Fruit fly (Drosophila melanogaster) whole organism, adult: ENCODE results near the gene f-cup.

Source experiments
- CG11617 ChIP-seq: fragments of 200-800 bp; sonication (Bioruptor generic); optimal IDR thresholded peaks from 2 replicates; lab custom pipeline; 2017; ENCODE audit warnings: mild to moderate bottlenecking, missing biosample characterization, missing genetic modification reagents, missing genetic modification characterization
- CG12768 ChIP-seq: fragments of 200-800 bp; sonication (Bioruptor generic); optimal IDR thresholded peaks from 2 replicates; lab custom pipeline; 2017; ENCODE audit warnings: missing biosample characterization, missing genetic modification characterization, mild to moderate bottlenecking, moderate library complexity, missing genetic modification reagents
- CG14711 ChIP-seq: fragments of 200-800 bp; sonication (Bioruptor generic); optimal IDR thresholded peaks from 2 replicates; lab custom pipeline; 2018; ENCODE audit warnings: missing biosample characterization, mild to moderate bottlenecking, missing genetic modification characterization, moderate library complexity
- CG1620 ChIP-seq: fragments of 200-800 bp; sonication (Bioruptor generic); optimal IDR thresholded peaks from 2 replicates; lab custom pipeline; 2016; ENCODE audit warnings: missing biosample characterization, missing genetic modification characterization
- CG33017 ChIP-seq: fragments of 200-800 bp; sonication (Bioruptor generic); optimal IDR thresholded peaks from 2 replicates; lab custom pipeline; 2018; ENCODE audit warnings: missing biosample characterization, mild to moderate bottlenecking, missing genetic modification characterization, moderate library complexity
- CG5204 ChIP-seq: fragments of 200-800 bp; sonication (Bioruptor generic); optimal IDR thresholded peaks from 2 replicates; lab custom pipeline; 2016; ENCODE audit warnings: missing biosample characterization, missing genetic modification characterization
- CG7045 ChIP-seq: fragments of 200-800 bp; sonication (Bioruptor generic); optimal IDR thresholded peaks from 2 replicates; lab custom pipeline; 2017; ENCODE audit warnings: missing biosample characterization, mild to moderate bottlenecking, missing genetic modification characterization
- CG7101 ChIP-seq: fragments of 200-800 bp; sonication (Bioruptor generic); optimal IDR thresholded peaks from 2 replicates; lab custom pipeline; 2018; ENCODE audit warnings: missing biosample characterization, mild to moderate bottlenecking, missing genetic modification characterization, moderate library complexity
- Clk ChIP-seq: fragments of 200-800 bp; sonication (Bioruptor generic); optimal IDR thresholded peaks from 2 replicates; lab custom pipeline; 2017; ENCODE audit warnings: missing biosample characterization, missing genetic modification characterization
- Crg-1 ChIP-seq: fragments of 200-800 bp; sonication (Bioruptor generic); optimal IDR thresholded peaks from 2 replicates; lab custom pipeline; 2016; ENCODE audit warnings: missing biosample characterization, missing genetic modification characterization
- Hr96 ChIP-seq: fragments of 200-800 bp; sonication (Bioruptor generic); optimal IDR thresholded peaks from 2 replicates; lab custom pipeline; 2016; ENCODE audit warnings: missing biosample characterization, missing genetic modification characterization
- Mnt ChIP-seq: fragments of 200-800 bp; sonication (Bioruptor generic); optimal IDR thresholded peaks from 2 replicates; lab custom pipeline; 2016; ENCODE audit warnings: missing biosample characterization, mild to moderate bottlenecking, missing genetic modification characterization
- bab1 ChIP-seq: fragments of 200-800 bp; sonication (Bioruptor generic); optimal IDR thresholded peaks from 3 replicates; lab custom pipeline; 2019; ENCODE audit warnings: missing biosample characterization, mild to moderate bottlenecking, missing genetic modification characterization, moderate library complexity
- cic ChIP-seq: fragments of 200-800 bp; sonication (Bioruptor generic); optimal IDR thresholded peaks from 2 replicates; lab custom pipeline; 2017; ENCODE audit warnings: missing biosample characterization, mild to moderate bottlenecking, missing genetic modification characterization, moderate library complexity
- cnc ChIP-seq, 2 experiments: fragments of >200 bp; optimal IDR thresholded peaks; 2 replicates each; lab custom pipeline; 2017
- kay ChIP-seq: fragments of 200-800 bp; sonication (Bioruptor generic); peaks from one replicate; lab custom pipeline; 2016; ENCODE audit warnings: missing biosample characterization, missing genetic modification characterization, borderline replicate concordance
- ovo ChIP-seq: fragments of 200-800 bp; sonication (Bioruptor generic); optimal IDR thresholded peaks from 2 replicates; lab custom pipeline; 2016; ENCODE audit warnings: missing biosample characterization, missing genetic modification characterization
- pad ChIP-seq: fragments of 200-800 bp; sonication (Bioruptor generic); optimal IDR thresholded peaks from 3 replicates; lab custom pipeline; 2017; ENCODE audit warnings: missing biosample characterization, missing genetic modification characterization, mild to moderate bottlenecking, moderate library complexity, missing genetic modification reagents
- tj ChIP-seq: fragments of 200-800 bp; sonication (Bioruptor generic); optimal IDR thresholded peaks from 3 replicates; lab custom pipeline; 2017; ENCODE audit warnings: missing biosample characterization, mild to moderate bottlenecking, missing genetic modification characterization, moderate library complexity
- toe ChIP-seq: fragments of 200-800 bp; sonication (Bioruptor generic); optimal IDR thresholded peaks from 2 replicates; lab custom pipeline; 2016; ENCODE audit warnings: missing biosample characterization, missing genetic modification characterization

The f-cup gene

DNA sequence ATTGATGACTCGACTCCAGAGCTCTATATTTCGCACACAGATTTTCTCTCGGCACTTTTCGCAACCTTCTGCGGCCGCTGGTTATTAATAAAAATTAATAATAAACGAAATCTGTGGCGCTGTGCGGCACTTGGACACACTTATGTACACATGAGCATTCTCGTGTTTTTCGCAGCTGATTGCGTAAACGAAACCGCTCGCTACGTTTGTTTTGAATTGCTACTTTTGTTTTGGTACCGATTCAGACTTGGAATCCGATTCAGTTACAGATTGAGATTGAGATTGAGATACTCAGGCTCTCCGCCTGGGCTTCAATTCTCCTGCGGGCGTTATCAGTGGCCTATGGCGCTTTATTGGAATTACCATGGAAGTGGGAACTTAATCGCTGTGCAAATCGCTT is 14.7 kb downstream of the f-cup start:
- TF ChIP-seq kay (GFP tag; lab: Kevin White, UChicago) (no peak), CG14711 (tag; lab: Kevin White, UChicago) (no peak), tj (GFP tag; lab: Kevin White, UChicago) (peak; percentile 76)

DNA sequence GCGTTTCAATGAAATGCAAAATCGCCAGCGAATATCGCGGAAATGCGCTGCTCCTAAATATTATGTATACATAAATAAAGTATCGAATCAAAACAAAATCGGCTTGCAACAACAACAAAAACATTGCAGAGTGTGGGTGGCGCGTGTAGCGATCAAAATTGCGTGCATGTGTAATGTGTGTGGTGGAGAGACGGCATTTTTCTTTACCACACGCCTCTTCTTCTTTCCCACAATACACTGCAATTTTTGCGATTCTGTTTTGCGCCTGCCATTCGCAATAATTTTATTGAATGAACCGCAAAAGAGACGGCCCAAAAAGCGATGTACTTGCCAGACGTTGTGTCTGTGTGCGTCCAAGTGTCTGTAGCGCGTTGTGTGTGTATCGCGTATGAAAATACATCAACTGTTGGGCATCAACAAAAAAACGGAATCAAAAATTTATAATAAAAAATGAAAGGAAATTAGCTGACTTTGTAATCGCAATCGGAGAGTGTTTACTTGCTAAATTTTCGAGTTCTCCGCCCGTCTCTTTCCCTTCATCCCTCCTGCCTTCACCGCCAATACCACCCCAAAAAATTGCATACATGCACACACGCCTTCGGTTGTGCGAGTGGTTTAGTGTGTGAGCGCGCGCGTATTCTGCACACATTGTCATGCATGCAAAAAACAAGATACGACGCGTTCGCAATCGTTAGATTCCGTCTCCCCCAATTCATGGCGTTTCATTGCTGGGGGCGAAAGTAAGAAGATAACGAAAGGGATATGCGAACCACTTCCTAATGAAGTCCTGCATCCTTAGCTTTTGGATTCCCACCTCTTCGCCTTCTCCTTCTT is 15.9 kb downstream of the f-cup start:
- TF ChIP-seq CG12768 (GFP tag; lab: Kevin White, UChicago) (peak; percentile 23), CG14711 (tag; lab: Kevin White, UChicago) (no peak), tj (GFP tag; lab: Kevin White, UChicago) (peak; percentile 94), cic (peak; percentile 81), CG33017 (tag; lab: Kevin White, UChicago) (no peak), pad (GFP tag; lab: Kevin White, UChicago) (peak; percentile 18), ovo (GFP tag; lab: Kevin White, UChicago) (no peak), CG7101 (tag; lab: Kevin White, UChicago) (no peak), Mnt (GFP tag; lab: Kevin White, UChicago) (peak; percentile 54), toe (GFP tag; lab: Kevin White, UChicago) (no peak), CG7045 (GFP tag; lab: Kevin White, UChicago) (no peak), kay (GFP tag; lab: Kevin White, UChicago) (no peak)

DNA sequence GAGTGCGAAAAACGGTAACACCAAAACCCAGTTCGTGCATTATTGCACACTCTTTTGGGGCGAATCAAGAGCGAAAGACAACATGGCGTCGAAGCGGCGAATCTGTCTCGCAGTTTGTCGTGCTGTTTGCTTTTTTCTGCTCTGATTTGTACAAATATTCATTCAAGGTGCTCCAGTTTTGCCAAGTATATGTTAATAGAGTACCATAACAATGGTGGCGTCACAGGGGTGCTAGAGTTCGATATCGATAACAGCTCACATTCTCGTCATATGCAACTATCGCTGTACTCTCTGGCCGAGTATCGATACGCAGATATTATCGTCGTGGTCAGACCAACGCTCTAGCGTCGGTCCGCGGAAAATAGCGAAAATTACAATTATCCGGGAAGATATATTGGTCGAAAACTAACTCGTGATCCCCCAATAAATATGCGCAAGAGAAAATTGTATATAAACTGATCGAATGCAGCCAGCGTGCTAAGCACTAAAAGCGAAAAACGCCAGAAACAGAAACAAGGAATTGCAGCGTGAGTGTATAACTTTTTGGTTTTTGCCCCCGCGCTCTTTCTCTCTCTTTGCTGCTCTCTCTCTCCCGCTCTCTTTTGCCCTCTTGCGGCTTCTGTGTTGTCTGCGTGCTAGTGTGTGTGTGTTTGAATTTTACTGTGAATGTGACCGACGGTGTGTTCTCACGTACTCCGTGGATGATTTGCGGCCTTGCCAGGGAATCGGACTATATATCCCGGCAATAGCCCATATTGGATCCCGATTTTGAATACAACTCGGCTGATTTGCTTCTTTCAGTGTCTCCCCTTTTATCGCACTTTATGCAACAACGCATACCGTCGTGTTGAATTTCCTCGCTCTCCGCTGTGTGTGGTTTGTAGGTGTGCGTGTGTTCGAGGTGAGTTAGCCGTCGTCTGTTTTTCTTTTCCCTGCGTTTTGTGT is 16.7 kb downstream of the f-cup start, which contains the start of gene flfl:
Gene flfl, plus strand, starts transcription at position 298 of the 945 bp plus-strand sequence.
- TF ChIP-seq CG12768 (GFP tag; lab: Kevin White, UChicago) (peak; percentile 39), Hr96 (peak; percentile 43), CG7101 (tag; lab: Kevin White, UChicago) (peak; percentile 20), toe (GFP tag; lab: Kevin White, UChicago) (peak; percentile 56), tj (GFP tag; lab: Kevin White, UChicago) (peak; percentile 16), cnc (optimal IDR thresholded peaks at IDR 0.05; lab: Kevin White, UChicago) (no peak), CG33017 (tag; lab: Kevin White, UChicago) (peak; percentile 14), CG1620 (GFP tag; lab: Kevin White, UChicago) (no peak), CG11617 (GFP tag; lab: Kevin White, UChicago) (peak; percentile 34), Clk (GFP tag; lab: Kevin White, UChicago) (peak; percentile 5), Mnt (GFP tag; lab: Kevin White, UChicago) (no peak), bab1 (GFP tag; lab: Kevin White, UChicago) (peak; percentile 41), CG7045 (GFP tag; lab: Kevin White, UChicago) (no peak), CG5204 (GFP tag; lab: Kevin White, UChicago) (peak; percentile 56), kay (GFP tag; lab: Kevin White, UChicago) (no peak), CG14711 (tag; lab: Kevin White, UChicago) (no peak), cic (no peak), Crg-1 (GFP tag; lab: Kevin White, UChicago) (peak; percentile 58), pad (GFP tag; lab: Kevin White, UChicago) (peak; percentile 30), ovo (GFP tag; lab: Kevin White, UChicago) (peak; percentile 65)

DNA sequence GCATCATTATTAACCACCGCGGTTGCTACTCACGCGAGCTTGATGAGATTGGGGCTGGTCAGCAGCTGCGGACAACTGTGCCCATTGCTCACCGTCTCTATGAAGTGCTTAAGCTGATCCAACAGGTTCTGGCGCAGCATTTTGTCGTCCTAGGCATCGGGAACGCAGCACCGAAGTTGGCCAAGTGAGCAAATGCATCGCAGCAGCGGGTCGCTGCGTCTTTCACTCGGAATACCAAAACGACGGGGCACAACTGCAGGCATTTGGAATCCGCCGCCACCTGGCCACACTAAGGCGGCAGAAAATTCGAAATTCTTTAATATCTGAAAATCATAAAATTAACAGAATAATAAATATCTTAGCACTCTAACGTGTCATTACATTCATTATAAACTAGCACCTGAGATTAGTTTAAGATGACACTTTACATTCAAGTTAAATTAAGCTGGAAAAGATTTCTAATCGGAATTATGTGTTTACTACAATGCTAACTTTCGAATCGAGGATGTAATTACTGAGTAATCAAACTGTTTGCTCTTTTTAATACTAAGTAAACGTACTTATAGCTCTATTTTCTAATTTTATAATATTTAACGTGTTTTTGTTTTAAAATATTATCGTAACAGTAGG is 17.5 kb downstream of the f-cup start:
- TF ChIP-seq cic (no peak), bab1 (GFP tag; lab: Kevin White, UChicago) (peak; percentile 6)

DNA sequence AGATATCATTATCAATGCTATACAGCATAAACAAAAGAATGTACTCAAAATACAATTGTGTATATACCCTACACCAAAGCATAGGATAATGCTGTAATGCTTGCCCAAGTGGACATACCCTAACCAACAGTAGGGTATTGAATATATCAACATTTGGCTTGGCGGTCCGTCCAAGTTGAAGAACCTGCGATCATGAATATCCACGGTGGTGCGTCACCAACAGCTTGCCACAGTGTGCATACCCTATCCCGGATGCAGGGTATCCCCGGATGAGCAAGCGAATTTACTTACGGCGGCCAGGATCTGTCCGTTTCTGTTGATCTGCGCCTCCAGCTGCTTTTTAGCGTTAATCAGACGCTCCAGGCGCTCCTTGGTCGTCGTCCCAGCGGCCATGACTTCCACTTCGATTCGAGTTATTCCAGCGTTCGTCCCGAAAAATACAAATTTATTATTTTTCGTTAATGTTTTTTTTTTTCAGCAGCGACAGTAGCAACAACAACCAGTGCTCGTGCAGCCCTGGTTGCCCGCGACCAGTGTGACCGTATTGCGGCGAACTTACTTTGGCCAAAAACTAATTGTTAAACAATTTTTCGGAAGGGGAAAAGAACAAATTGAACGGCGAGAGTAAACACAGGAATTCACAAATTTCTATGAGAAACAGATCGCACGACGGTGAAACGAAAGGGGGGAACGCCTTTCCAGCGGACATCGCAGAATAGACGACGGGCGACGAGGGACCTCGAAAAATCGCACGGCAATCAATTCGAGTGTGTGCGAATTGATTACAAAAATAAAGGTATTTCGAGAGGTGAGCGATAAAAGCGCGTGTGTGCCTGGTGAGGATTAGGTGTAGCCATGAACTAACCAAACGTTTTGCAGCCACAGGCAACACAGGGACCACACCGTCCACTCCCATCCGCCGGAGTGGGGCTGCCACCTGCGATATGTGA is 24.2 kb downstream of the f-cup start, which contains the start of the genes Lkb1 and CG9588:
Gene Lkb1, plus strand, starts transcription at position 413 of the 950 bp plus-strand sequence.
Gene CG9588, minus strand, starts transcription at position 545 of the 950 bp plus-strand sequence.
- TF ChIP-seq CG7101 (tag; lab: Kevin White, UChicago) = peak; percentile 13
- TF ChIP-seq CG5204 (GFP tag; lab: Kevin White, UChicago) = no peak
- peak; percentile 33 for TF ChIP-seq CG11617 (GFP tag; lab: Kevin White, UChicago)
- no peak for TF ChIP-seq ovo (GFP tag; lab: Kevin White, UChicago)
- no peak for TF ChIP-seq kay (GFP tag; lab: Kevin White, UChicago)
- TF ChIP-seq cnc (optimal IDR thresholded peaks at IDR 0.05; lab: Kevin White, UChicago) = peak in 1 of 2 experiments; percentile 31
- TF ChIP-seq pad (GFP tag; lab: Kevin White, UChicago) = peak; percentile 95
- TF ChIP-seq Hr96 = peak; percentile 19
- TF ChIP-seq toe (GFP tag; lab: Kevin White, UChicago) = no peak
- TF ChIP-seq Clk (GFP tag; lab: Kevin White, UChicago) = no peak
- no peak for TF ChIP-seq CG33017 (tag; lab: Kevin White, UChicago)
- TF ChIP-seq Crg-1 (GFP tag; lab: Kevin White, UChicago) = no peak
- TF ChIP-seq CG14711 (tag; lab: Kevin White, UChicago) = peak; percentile 15
- peak; percentile 37 for TF ChIP-seq Mnt (GFP tag; lab: Kevin White, UChicago)
- no peak for TF ChIP-seq cic
- peak; percentile 30 for TF ChIP-seq CG12768 (GFP tag; lab: Kevin White, UChicago)
- TF ChIP-seq CG1620 (GFP tag; lab: Kevin White, UChicago) = no peak
- peak; percentile 21 for TF ChIP-seq bab1 (GFP tag; lab: Kevin White, UChicago)
- TF ChIP-seq CG7045 (GFP tag; lab: Kevin White, UChicago) = peak; percentile 21
- peak; percentile 12 for TF ChIP-seq tj (GFP tag; lab: Kevin White, UChicago)
